Worm (Caenorhabditis elegans) whole organism, early embryonic: ENCODE data around the gene thoc-2.

Experiments used
- B0310.2 ChIP-seq: sonication (generic microtip); optimal IDR thresholded peaks from 2 replicates; lab custom pipeline; 2016; ENCODE audit warnings: mild to moderate bottlenecking, missing genetic modification characterization, missing compliant biosample characterization
- F13C5.2 ChIP-seq: sonication (generic microtip); optimal IDR thresholded peaks from 2 replicates; lab custom pipeline; 2017; ENCODE audit warnings: mild to moderate bottlenecking, missing genetic modification characterization, inconsistent platforms, missing compliant biosample characterization
- aly-1 ChIP-seq: sonication (generic microtip); optimal IDR thresholded peaks from 2 replicates; lab custom pipeline; 2016; ENCODE audit warnings: missing genetic modification characterization, missing compliant biosample characterization
- ama-1 ChIP-seq: fragments of 150-350 bp; optimal IDR thresholded peaks from 2 replicates; lab custom pipeline; 2014
- ceh-13 ChIP-seq: fragments of 200-800 bp; sonication (Bioruptor generic); optimal IDR thresholded peaks from 2 replicates; lab custom pipeline; 2018; ENCODE audit warnings: mild to moderate bottlenecking, missing genetic modification characterization, missing compliant biosample characterization
- ceh-36 ChIP-seq: sonication (generic microtip); optimal IDR thresholded peaks from 2 replicates; lab custom pipeline; 2016; ENCODE audit warnings: missing genetic modification characterization, inconsistent platforms, missing compliant biosample characterization
- ets-7 ChIP-seq: sonication (generic microtip); optimal IDR thresholded peaks from 2 replicates; lab custom pipeline; 2016; ENCODE audit warnings: missing genotype, missing genetic modification characterization, missing compliant biosample characterization
- flt-1 ChIP-seq: fragments of 200-800 bp; sonication (Bioruptor generic); IDR thresholded peaks from 2 replicates; pipeline ENCODE4 v1.3.6; 2022; ENCODE audit warnings: missing genetic modification characterization, missing compliant biosample characterization
- hmbx-1 ChIP-seq: sonication (generic microtip); optimal IDR thresholded peaks from 2 replicates; lab custom pipeline; 2016; ENCODE audit warnings: mild to moderate bottlenecking, missing genetic modification characterization, missing compliant biosample characterization
- hmg-4 ChIP-seq: fragments of 200-800 bp; sonication (Bioruptor generic); optimal IDR thresholded peaks from 2 replicates; lab custom pipeline; 2018; ENCODE audit warnings: mild to moderate bottlenecking, missing genetic modification characterization, missing compliant biosample characterization
- hnd-1 ChIP-seq: sonication (generic microtip); optimal IDR thresholded peaks from 2 replicates; lab custom pipeline; 2016; ENCODE audit warnings: missing genetic modification characterization, missing compliant biosample characterization
- pes-1 ChIP-seq: fragments of 200-800 bp; sonication (Bioruptor generic); IDR thresholded peaks from 2 replicates; pipeline ENCODE4 v1.3.6; 2022; ENCODE audit warnings: missing genetic modification reagents, missing genetic modification characterization, missing compliant biosample characterization
- scrt-1 ChIP-seq: fragments of 200-800 bp; sonication (Bioruptor generic); IDR thresholded peaks from 2 replicates; pipeline ENCODE4 v1.3.6; 2022; ENCODE audit warnings: missing genetic modification characterization, missing compliant biosample characterization
- sea-1 ChIP-seq: fragments of 200-800 bp; sonication (Bioruptor generic); conservative IDR thresholded peaks from 2 replicates; pipeline ENCODE4 v1.3.6; 2022; ENCODE audit warnings: missing genetic modification characterization, missing compliant biosample characterization
- tbx-11 ChIP-seq: fragments of 200-800 bp; sonication (Bioruptor generic); IDR thresholded peaks from 2 replicates; pipeline ENCODE4 v1.3.6; 2022; ENCODE audit warnings: missing genetic modification characterization, missing compliant biosample characterization
- tbx-37 ChIP-seq: fragments of 200-800 bp; sonication (Bioruptor generic); conservative IDR thresholded peaks from 2 replicates; pipeline ENCODE4 v1.3.6; 2022; ENCODE audit warnings: missing genetic modification reagents, missing genetic modification characterization, missing compliant biosample characterization
- tra-4 ChIP-seq: sonication (generic microtip); optimal IDR thresholded peaks from 2 replicates; lab custom pipeline; 2017; ENCODE audit warnings: missing genetic modification characterization, missing compliant biosample characterization

The thoc-2 gene

DNA sequence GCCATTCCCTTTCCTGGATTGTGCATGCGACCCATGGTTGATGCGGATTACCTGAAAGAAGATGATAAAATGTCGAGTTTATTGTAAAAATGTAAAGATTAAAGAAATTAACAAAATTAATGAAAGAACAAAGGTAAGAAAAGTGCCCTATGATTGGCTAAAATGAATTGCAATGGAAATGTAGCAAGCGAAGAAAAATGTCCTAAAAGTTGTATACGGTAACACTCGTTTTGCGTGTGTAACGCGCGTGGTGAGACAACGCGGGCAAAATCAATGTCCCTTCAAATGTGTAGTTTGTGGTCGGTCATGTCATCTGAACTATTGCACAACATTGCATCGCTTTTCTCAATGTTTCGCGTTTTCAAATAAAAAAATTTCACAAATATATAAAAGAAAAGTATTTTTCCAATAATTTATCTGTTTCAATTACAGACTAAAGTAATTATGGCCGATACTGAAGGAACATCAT, 7.1 kb downstream of the thoc-2 start, which contains the start of the genes rps-13 and nfx-1:
Gene rps-13, minus strand, starts transcription at position 51 of the 469 bp plus-strand sequence.
Gene nfx-1, plus strand, starts transcription at position 433 of the 469 bp plus-strand sequence.
- TF ChIP-seq F13C5.2 (tag; lab: Kevin White, UChicago) (peak; percentile 24), ets-7 (tag; lab: Kevin White, UChicago) (no peak), hmbx-1 (tag; lab: Kevin White, UChicago) (no peak)

DNA sequence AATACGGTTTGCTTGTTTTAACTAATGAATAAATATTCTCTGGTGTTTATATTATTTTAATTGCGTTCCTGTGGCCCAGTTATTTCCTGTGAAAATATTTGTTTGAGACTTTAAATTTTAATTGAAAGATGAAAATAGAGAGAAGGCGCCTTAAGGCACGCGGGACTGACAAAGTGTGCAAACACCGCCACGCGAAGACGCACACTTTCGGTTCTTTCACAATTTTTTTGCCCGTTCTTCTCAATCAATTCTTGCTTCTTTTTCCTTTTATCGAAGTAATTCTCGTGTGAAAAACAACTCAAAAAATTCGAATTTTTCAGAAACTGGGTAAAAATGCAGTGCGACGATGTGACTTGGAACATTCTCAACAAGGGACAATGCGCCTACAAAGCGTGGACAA, 11.3 kb downstream of the thoc-2 start, which contains the start of gene C16A3.6:
Gene C16A3.6, plus strand, starts transcription at position 84 of the 400 bp plus-strand sequence.
- TF ChIP-seq F13C5.2 (tag; lab: Kevin White, UChicago) (peak; percentile 9), ama-1 (lab: Kevin White, UChicago) (peak; percentile 82), hnd-1 (tag; lab: Kevin White, UChicago) (no peak)

DNA sequence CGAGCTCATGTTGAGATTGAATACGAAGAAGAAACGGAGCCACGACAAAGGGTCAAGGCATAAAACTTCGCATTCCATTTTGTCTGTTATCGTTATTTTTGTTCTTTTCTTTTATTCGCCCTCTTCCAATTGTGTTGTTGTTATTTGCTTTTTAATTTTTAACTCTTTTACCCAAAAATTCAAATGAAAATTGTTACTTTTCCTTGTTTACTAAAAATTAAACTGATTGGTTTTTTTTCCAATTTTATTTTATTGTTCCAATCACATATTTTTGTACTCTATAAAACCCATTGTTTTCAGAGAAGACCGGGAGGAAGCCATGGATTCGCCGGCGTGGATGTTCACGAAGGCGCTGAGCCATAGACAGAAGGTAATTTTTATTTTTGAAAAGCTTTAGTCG, 12.6 kb downstream of the thoc-2 start, which contains the start of gene C16A3.5:
Gene C16A3.5, plus strand, starts transcription at position 301 of the 400 bp plus-strand sequence.
- TF ChIP-seq tbx-11: no peak
- no peak for TF ChIP-seq aly-1 (tag; lab: Kevin White, UChicago)
- no peak for TF ChIP-seq flt-1 (GFP tag; lab: Robert Waterston, UW)

DNA sequence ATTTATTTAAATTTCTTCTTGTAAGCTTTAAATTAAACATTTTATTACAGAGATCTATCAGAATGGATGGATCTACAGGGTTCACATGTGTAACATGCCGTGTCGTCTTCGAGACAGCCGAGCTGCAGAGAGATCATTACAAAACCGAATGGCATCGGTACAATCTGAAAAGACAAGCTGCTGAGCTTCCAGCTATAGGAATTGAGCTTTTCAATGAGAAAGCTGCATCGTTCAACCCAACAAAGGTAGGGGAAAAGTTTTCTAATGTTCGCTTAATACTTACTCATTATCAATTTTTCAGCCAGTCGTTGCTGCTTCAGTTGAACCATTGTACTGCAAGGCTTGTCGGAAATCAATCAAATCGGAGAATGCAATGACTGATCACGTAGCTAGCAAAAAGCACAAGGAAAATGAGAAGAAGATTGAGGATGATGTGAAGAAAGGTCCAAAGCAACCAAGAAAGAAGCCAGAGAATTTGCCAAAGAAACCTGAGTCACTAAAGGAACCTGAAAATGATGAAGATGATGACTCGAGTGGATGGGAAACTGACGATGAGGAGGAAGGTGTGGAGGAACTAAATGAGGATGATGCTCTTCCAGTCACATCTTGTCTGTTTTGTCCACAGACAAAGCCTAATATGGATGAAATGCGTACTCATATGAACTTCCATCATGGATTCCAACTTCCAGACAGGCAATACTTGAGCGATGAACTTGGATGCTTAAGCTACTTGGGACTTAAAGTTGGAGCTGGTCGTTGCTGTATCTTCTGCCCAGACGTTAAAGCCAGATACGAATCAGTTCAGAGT, 13.9 kb downstream of the thoc-2 start, which contains the start of gene znf-622:
Gene znf-622, plus strand, starts transcription at position 51 of the 808 bp plus-strand sequence.
- TF ChIP-seq ama-1 (lab: Kevin White, UChicago) (peak; percentile 91), F13C5.2 (tag; lab: Kevin White, UChicago) (no peak)

DNA sequence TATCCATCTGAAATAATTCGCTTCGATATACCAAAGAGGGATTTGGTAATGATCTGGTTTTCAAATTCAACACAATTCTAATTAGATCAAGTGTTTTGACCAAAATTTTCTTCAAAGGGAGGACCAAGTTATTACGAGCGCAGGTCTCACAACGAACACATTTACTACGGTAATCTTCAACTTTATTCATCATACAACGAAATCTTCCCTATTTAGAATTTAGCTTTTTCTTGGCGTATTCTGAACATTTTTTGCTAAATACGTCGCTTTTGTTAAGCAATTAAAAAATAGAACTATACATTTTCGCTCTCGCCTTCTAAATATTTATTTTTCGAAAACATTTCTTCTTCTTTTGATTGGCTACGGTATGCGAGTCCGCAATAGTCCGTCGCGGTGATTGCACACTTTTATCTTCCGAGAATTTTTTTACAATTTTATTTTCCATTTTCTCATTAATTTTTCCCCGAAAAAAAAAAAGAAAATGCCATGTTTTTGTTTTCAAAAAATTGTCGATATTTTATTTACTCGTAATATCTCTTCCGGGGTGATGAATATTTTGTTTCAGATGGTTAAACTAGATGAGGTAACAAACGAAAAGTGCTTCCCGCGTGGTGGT, 15.3 kb downstream of the thoc-2 start, which contains the start of gene let-716:
Gene let-716, plus strand, starts transcription at position 566 of the 616 bp plus-strand sequence.
- TF ChIP-seq hmg-4 (no peak), ama-1 (lab: Kevin White, UChicago) (peak; percentile 15)

ce11 chrIII:6389533-6389932, 21.7 kb downstream of the thoc-2 start, which contains the start of gene C16A3.2:
Gene C16A3.2 (plus strand): TSS chrIII:6389833.
- TF ChIP-seq ceh-13: no peak
- TF ChIP-seq hmg-4: no peak
- no peak for TF ChIP-seq B0310.2
- no peak for TF ChIP-seq sea-1 (GFP tag; lab: Robert Waterston, UW)
- TF ChIP-seq pes-1 (GFP tag; lab: Robert Waterston, UW): no peak
- no peak for TF ChIP-seq aly-1 (tag; lab: Kevin White, UChicago)
- no peak for TF ChIP-seq tbx-11

DNA sequence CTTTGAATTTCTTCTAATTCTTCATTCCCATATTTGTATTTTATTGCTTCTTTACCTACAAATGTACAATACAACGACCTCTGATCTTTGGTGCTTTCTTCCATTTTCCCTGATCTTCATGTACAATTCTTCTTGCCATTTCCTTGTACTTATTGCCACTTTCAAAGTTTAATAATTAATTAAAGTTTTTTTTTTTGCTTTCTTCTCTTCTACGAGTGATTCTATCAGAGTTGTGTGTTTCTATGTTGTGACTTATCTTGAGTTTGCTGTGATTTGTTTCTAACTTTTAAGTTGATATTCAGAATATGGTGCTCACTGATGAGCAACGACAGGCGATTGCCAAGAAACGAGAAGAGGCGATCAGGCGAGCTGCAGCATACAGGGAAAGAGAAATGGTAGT, 22.8 kb downstream of the thoc-2 start, which contains the start of gene smrc-1:
Gene smrc-1, plus strand, starts transcription at position 301 of the 400 bp plus-strand sequence.
- TF ChIP-seq pes-1 (GFP tag; lab: Robert Waterston, UW) (no peak), tbx-37 (GFP tag; lab: Robert Waterston, UW) (no peak)

- no peak for TF ChIP-seq ceh-36 (tag; lab: Kevin White, UChicago)
- no peak for TF ChIP-seq F13C5.2 (tag; lab: Kevin White, UChicago)
- TF ChIP-seq pes-1 (GFP tag; lab: Robert Waterston, UW): no peak
- TF ChIP-seq tbx-37 (GFP tag; lab: Robert Waterston, UW): no peak
- TF ChIP-seq sea-1 (GFP tag; lab: Robert Waterston, UW): no peak
- no peak for TF ChIP-seq ama-1 (lab: Kevin White, UChicago)
- no peak for TF ChIP-seq tbx-11
- TF ChIP-seq ceh-13: no peak
- no peak for TF ChIP-seq aly-1 (tag; lab: Kevin White, UChicago)
- TF ChIP-seq hmg-4: no peak
- no peak for TF ChIP-seq tra-4 (tag; lab: Kevin White, UChicago)
- no peak for TF ChIP-seq hnd-1 (tag; lab: Kevin White, UChicago)
- no peak for TF ChIP-seq ets-7 (tag; lab: Kevin White, UChicago)
- TF ChIP-seq flt-1 (GFP tag; lab: Robert Waterston, UW): no peak
- TF ChIP-seq B0310.2: no peak
- TF ChIP-seq scrt-1 (GFP tag; lab: Robert Waterston, UW): no peak
- no peak for TF ChIP-seq hmbx-1 (tag; lab: Kevin White, UChicago)
Measured at ce11 chrIII:6395706-6396232, 27.9 kb downstream of the thoc-2 start, which contains the start of gene oatr-1. Gene oatr-1 (minus strand): TSS chrIII:6396182.
